Fruit fly (Drosophila melanogaster) whole organism, embryonic: ENCODE data around the gene CARPB.
A peak's percentile ranks its signal among the peaks of the same experiment; 100 is the strongest.

ENCODE experiments used
- Adf1 ChIP-seq: fragments of 200-800 bp; sonication (Bioruptor generic); IDR thresholded peaks from 2 replicates; pipeline ENCODE4 v1.3.6; 2022; ENCODE audit warnings: missing biosample characterization, missing genetic modification characterization
- Antp ChIP-seq: fragments of 200-800 bp; sonication (Bioruptor generic); optimal IDR thresholded peaks from 3 replicates; lab custom pipeline; 2016; ENCODE audit warnings: missing biosample characterization, missing genetic modification characterization
- Atf6 ChIP-seq: fragments of 200-800 bp; sonication (Bioruptor generic); IDR thresholded peaks from 2 replicates; pipeline ENCODE4 v1.3.6; 2022; ENCODE audit warnings: missing biosample characterization, missing genetic modification characterization
- CG10267 ChIP-seq: fragments of 200-800 bp; sonication (Bioruptor generic); optimal IDR thresholded peaks from 2 replicates; lab custom pipeline; 2018; ENCODE audit warnings: missing biosample characterization, mild to moderate bottlenecking, missing genetic modification characterization, moderate library complexity
- CG10565 ChIP-seq: fragments of 200-800 bp; sonication (Bioruptor generic); optimal IDR thresholded peaks from 3 replicates; lab custom pipeline; 2016; ENCODE audit warnings: missing biosample characterization, mild to moderate bottlenecking, missing genetic modification characterization
- CG11085 ChIP-seq: fragments of 200-800 bp; sonication (Bioruptor generic); IDR thresholded peaks from 2 replicates; pipeline ENCODE4 v1.3.6; 2022; ENCODE audit warnings: missing biosample characterization, missing genetic modification characterization
- CG11695 ChIP-seq: fragments of 200-800 bp; sonication (Bioruptor generic); IDR thresholded peaks from 3 replicates; pipeline ENCODE4 v1.3.6; 2022; ENCODE audit warnings: missing biosample characterization, missing genetic modification characterization
- CG12104 ChIP-seq: fragments of 200-800 bp; sonication (Bioruptor generic); optimal IDR thresholded peaks from 3 replicates; lab custom pipeline; 2016; ENCODE audit warnings: missing biosample characterization, missing genetic modification characterization
- CG14014 ChIP-seq: fragments of 200-800 bp; sonication (Bioruptor generic); IDR thresholded peaks from 2 replicates; pipeline ENCODE4 v1.3.6; 2022; ENCODE audit warnings: missing biosample characterization, missing genetic modification characterization
- CG17186 ChIP-seq: fragments of 200-800 bp; sonication (Bioruptor generic); optimal IDR thresholded peaks from 3 replicates; lab custom pipeline; 2017; ENCODE audit warnings: missing biosample characterization, missing genetic modification reagents, missing genetic modification characterization
- CG3065 ChIP-seq: fragments of 200-800 bp; sonication (Bioruptor generic); optimal IDR thresholded peaks from 2 replicates; lab custom pipeline; 2016; ENCODE audit warnings: missing biosample characterization, missing genetic modification characterization
- CG32532 ChIP-seq: fragments of 200-800 bp; sonication (Bioruptor generic); IDR thresholded peaks from 2 replicates; pipeline ENCODE4 v1.3.6; 2022; ENCODE audit warnings: missing biosample characterization, missing genetic modification characterization
- CG32772 ChIP-seq: fragments of 200-800 bp; sonication (Bioruptor generic); IDR thresholded peaks from 2 replicates; pipeline ENCODE4 v1.3.6; 2022; ENCODE audit warnings: missing biosample characterization, missing genetic modification characterization
- CG3281 ChIP-seq: fragments of 200-800 bp; sonication (Bioruptor generic); optimal IDR thresholded peaks from 3 replicates; lab custom pipeline; 2017; ENCODE audit warnings: missing biosample characterization, mild to moderate bottlenecking, missing genetic modification characterization
- CG3995 ChIP-seq: fragments of 200-800 bp; sonication (Bioruptor generic); optimal IDR thresholded peaks from 3 replicates; lab custom pipeline; 2016; ENCODE audit warnings: missing biosample characterization, missing genetic modification characterization
- CG5953 ChIP-seq: fragments of 200-800 bp; sonication (Bioruptor generic); IDR thresholded peaks from 2 replicates; pipeline ENCODE4 v1.3.6; 2022; ENCODE audit warnings: missing biosample characterization, missing genetic modification characterization
- CG6654 ChIP-seq: fragments of 200-800 bp; sonication (Bioruptor generic); optimal IDR thresholded peaks from 2 replicates; lab custom pipeline; 2017; ENCODE audit warnings: missing biosample characterization, mild to moderate bottlenecking, missing genetic modification characterization
- CG6854 ChIP-seq: fragments of 200-800 bp; sonication (Bioruptor generic); optimal IDR thresholded peaks from 3 replicates; lab custom pipeline; 2017; ENCODE audit warnings: missing biosample characterization, mild to moderate bottlenecking, missing genetic modification characterization
- CG7928 ChIP-seq: fragments of 200-800 bp; sonication (Bioruptor generic); optimal IDR thresholded peaks from 2 replicates; lab custom pipeline; 2017; ENCODE audit warnings: missing biosample characterization, mild to moderate bottlenecking, missing genetic modification characterization
- CHES-1-like ChIP-seq: fragments of 200-800 bp; sonication (Bioruptor generic); optimal IDR thresholded peaks from 2 replicates; lab custom pipeline; 2016; ENCODE audit warnings: missing biosample characterization, missing genetic modification characterization
- D19A ChIP-seq: fragments of 200-800 bp; optimal IDR thresholded peaks from 3 replicates; lab custom pipeline; 2019; ENCODE audit warnings: missing biosample characterization, mild to moderate bottlenecking, missing genetic modification characterization, moderate library complexity
- Dref ChIP-seq: fragments of 200-800 bp; sonication (Bioruptor generic); IDR thresholded peaks from 2 replicates; pipeline ENCODE4 v1.3.6; 2022; ENCODE audit warnings: missing biosample characterization, missing genetic modification characterization
- Elba2 ChIP-seq: fragments of 200-800 bp; sonication (Bioruptor generic); optimal IDR thresholded peaks from 3 replicates; lab custom pipeline; 2016; ENCODE audit warnings: missing biosample characterization, missing genetic modification characterization
- H2.0 ChIP-seq: fragments of 200-800 bp; sonication (Bioruptor generic); IDR thresholded peaks from 2 replicates; pipeline ENCODE4 v1.3.6; 2022; ENCODE audit warnings: missing biosample characterization, missing genetic modification characterization
- HmgD ChIP-seq: fragments of 200-800 bp; sonication (Bioruptor generic); optimal IDR thresholded peaks from 3 replicates; lab custom pipeline; 2016; ENCODE audit warnings: missing biosample characterization, missing genetic modification characterization
- Hr39 ChIP-seq: fragments of >200 bp; optimal IDR thresholded peaks from 2 replicates; lab custom pipeline; 2017
- Hsf ChIP-seq: fragments of 200-800 bp; sonication (Bioruptor generic); optimal IDR thresholded peaks from 3 replicates; lab custom pipeline; 2016; ENCODE audit warnings: missing biosample characterization, missing genetic modification characterization
- Lhr ChIP-seq: fragments of 200-800 bp; sonication (Bioruptor generic); optimal IDR thresholded peaks from 3 replicates; lab custom pipeline; 2017; ENCODE audit warnings: mild to moderate bottlenecking, missing biosample characterization, missing genetic modification reagents, missing genetic modification characterization
- Mad ChIP-seq: fragments of 200-800 bp; sonication (Bioruptor generic); optimal IDR thresholded peaks from 2 replicates; lab custom pipeline; 2016; ENCODE audit warnings: missing biosample characterization, missing genetic modification characterization
- Myb ChIP-seq: fragments of 200-800 bp; sonication (Bioruptor generic); optimal IDR thresholded peaks from 2 replicates; lab custom pipeline; 2016; ENCODE audit warnings: missing biosample characterization, missing genetic modification characterization
- Oli ChIP-seq: fragments of 200-800 bp; sonication (Bioruptor generic); optimal IDR thresholded peaks from 2 replicates; lab custom pipeline; 2018; ENCODE audit warnings: missing biosample characterization, mild to moderate bottlenecking, missing genetic modification characterization, moderate library complexity
- ase ChIP-seq: fragments of 200-800 bp; sonication (Bioruptor generic); IDR thresholded peaks from 3 replicates; pipeline ENCODE4 v1.3.6; 2022; ENCODE audit warnings: missing biosample characterization, missing genetic modification characterization
- ato ChIP-seq: fragments of 200-800 bp; sonication (Bioruptor generic); IDR thresholded peaks from 2 replicates; pipeline ENCODE4 v1.3.6; 2022; ENCODE audit warnings: missing biosample characterization, missing genetic modification characterization; ENCODE audit not compliant: partially characterized antibody
- chif ChIP-seq, 2 experiments: fragments of 200-800 bp; sonication (Bioruptor generic); optimal IDR thresholded peaks; 3 replicates each; lab custom pipeline; 2016; ENCODE audit warnings: missing biosample characterization in 2 of 2, missing genetic modification characterization in 2 of 2
- crol ChIP-seq: fragments of 200-800 bp; sonication (Bioruptor generic); IDR thresholded peaks from 2 replicates; pipeline ENCODE4 v1.3.6; 2022; ENCODE audit warnings: missing biosample characterization, missing genetic modification characterization
- cwo ChIP-seq: fragments of 200-800 bp; sonication (Bioruptor generic); optimal IDR thresholded peaks from 3 replicates; lab custom pipeline; 2017; ENCODE audit warnings: missing biosample characterization, missing genetic modification characterization, mild to moderate bottlenecking, moderate library complexity, missing genetic modification reagents
- disco-r ChIP-seq: fragments of 200-800 bp; sonication (Bioruptor generic); optimal IDR thresholded peaks from 2 replicates; lab custom pipeline; 2016; ENCODE audit warnings: missing biosample characterization, missing genetic modification characterization
- dmrt11E ChIP-seq: fragments of 200-800 bp; sonication (Bioruptor generic); optimal IDR thresholded peaks from 3 replicates; lab custom pipeline; 2018; ENCODE audit warnings: missing biosample characterization, mild to moderate bottlenecking, missing genetic modification characterization, moderate library complexity
- eve ChIP-seq, 2 experiments: fragments of >200 bp; optimal IDR thresholded peaks; 2 replicates each; lab custom pipeline; 2017; ENCODE audit warnings: missing biosample characterization in 2 of 2, missing genetic modification characterization in 2 of 2
- lilli ChIP-seq: fragments of 200-800 bp; sonication (Bioruptor generic); optimal IDR thresholded peaks from 3 replicates; lab custom pipeline; 2016; ENCODE audit warnings: missing biosample characterization, missing genetic modification characterization
- mirr ChIP-seq: fragments of 200-800 bp; sonication (Bioruptor generic); optimal IDR thresholded peaks from 3 replicates; lab custom pipeline; 2018; ENCODE audit warnings: missing biosample characterization, mild to moderate bottlenecking, missing genetic modification characterization
- org-1 ChIP-seq: fragments of 200-800 bp; sonication (Bioruptor generic); optimal IDR thresholded peaks from 2 replicates; lab custom pipeline; 2017; ENCODE audit warnings: missing biosample characterization, missing genetic modification characterization
- pros ChIP-seq: fragments of 200-800 bp; sonication (Bioruptor generic); optimal IDR thresholded peaks from 3 replicates; lab custom pipeline; 2019; ENCODE audit warnings: missing biosample characterization, mild to moderate bottlenecking, missing genetic modification characterization, moderate library complexity
- pzg ChIP-seq: fragments of 200-800 bp; sonication (Bioruptor generic); optimal IDR thresholded peaks from 3 replicates; lab custom pipeline; 2018; ENCODE audit warnings: missing biosample characterization, mild to moderate bottlenecking, missing genetic modification characterization, moderate library complexity
- schlank ChIP-seq: fragments of 200-800 bp; sonication (Bioruptor generic); optimal IDR thresholded peaks from 2 replicates; lab custom pipeline; 2018; ENCODE audit warnings: missing biosample characterization, mild to moderate bottlenecking, missing genetic modification characterization
- scrt ChIP-seq: fragments of 200-800 bp; sonication (Bioruptor generic); optimal IDR thresholded peaks from 2 replicates; lab custom pipeline; 2018; ENCODE audit warnings: missing biosample characterization, mild to moderate bottlenecking, missing genetic modification characterization, moderate library complexity
- sim ChIP-seq: fragments of 200-800 bp; sonication (Bioruptor generic); IDR thresholded peaks from 2 replicates; pipeline ENCODE4 v1.3.6; 2022; ENCODE audit warnings: missing biosample characterization, missing genetic modification characterization
- sima ChIP-seq: fragments of 200-800 bp; sonication (Bioruptor generic); optimal IDR thresholded peaks from 2 replicates; lab custom pipeline; 2016; ENCODE audit warnings: missing biosample characterization, missing genetic modification characterization
- slbo ChIP-seq: fragments of 200-800 bp; sonication (Bioruptor generic); IDR thresholded peaks from 2 replicates; pipeline ENCODE4 v1.3.6; 2022; ENCODE audit warnings: missing biosample characterization, missing genetic modification characterization
- sqz ChIP-seq: fragments of 200-800 bp; sonication (Bioruptor generic); optimal IDR thresholded peaks from 3 replicates; lab custom pipeline; 2018; ENCODE audit warnings: missing biosample characterization, mild to moderate bottlenecking, missing genetic modification characterization
- tin ChIP-seq: fragments of 200-800 bp; sonication (Bioruptor generic); optimal IDR thresholded peaks from 3 replicates; lab custom pipeline; 2016; ENCODE audit warnings: missing biosample characterization, missing genetic modification characterization
- tll ChIP-seq, 2 experiments: fragments of 200-800 bp in 1 of 2; fragments of >200 bp in 1 of 2; sonication (Bioruptor generic) in 1 of 2; optimal IDR thresholded peaks; 2 replicates each; lab custom pipeline; 2017 to 2019; ENCODE audit warnings: missing biosample characterization in 2 of 2, missing genetic modification characterization in 2 of 2, mild to moderate bottlenecking in 1 of 2, moderate library complexity in 1 of 2

The CARPB gene

DNA sequence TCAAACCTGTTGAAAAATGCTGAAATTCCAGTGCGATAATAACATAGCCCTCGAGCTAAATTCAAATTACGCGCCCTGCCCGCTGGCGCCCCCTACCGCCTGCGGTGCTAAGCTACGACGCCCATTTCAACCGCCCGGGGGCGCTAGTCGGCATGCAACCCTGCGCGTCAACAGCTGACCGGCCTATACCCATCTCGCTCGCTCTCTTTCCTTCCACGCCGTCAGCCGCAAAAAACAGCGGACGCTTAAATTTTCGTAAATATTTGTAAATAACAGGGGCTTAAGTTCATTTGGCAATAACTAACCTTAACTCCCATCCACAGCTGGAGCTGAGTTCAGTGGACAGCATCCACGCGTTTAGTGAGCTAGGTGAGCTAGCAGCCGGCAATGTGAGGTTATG, 4.5 kb upstream of the CARPB start, which contains the start of gene CG1354 (continued):
- peak; percentile 24 for TF ChIP-seq mirr (GFP tag; lab: Kevin White, UChicago)
- TF ChIP-seq ase (GFP tag; lab: Robert Waterston, UW) = peak; percentile 66; the same call in 2 of the 3 replicates
- TF ChIP-seq sim = no peak
- TF ChIP-seq pzg = peak; percentile 91
- peak; percentile 92 for TF ChIP-seq CG32532 (GFP tag; lab: Robert Waterston, UW)
- peak; percentile 87 for TF ChIP-seq slbo (GFP tag; lab: Robert Waterston, UW)
- TF ChIP-seq CG3995 = no peak
- TF ChIP-seq D19A (tag; lab: Kevin White, UChicago) = peak; percentile 7
- TF ChIP-seq eve (GFP tag; optimal IDR thresholded peaks at IDR 0.05; lab: Kevin White, UChicago) = no peak
- peak; percentile 56 for TF ChIP-seq disco-r (GFP tag; lab: Kevin White, UChicago)
- no peak for TF ChIP-seq CG12104
- TF ChIP-seq CG10267 (tag; lab: Kevin White, UChicago) = peak; percentile 69
- peak; percentile 57 to 81 for TF ChIP-seq chif (GFP tag; optimal IDR thresholded peaks at IDR 0.05; lab: Kevin White, UChicago)
- peak; percentile 58; the same call in 1 of the 2 replicates for TF ChIP-seq CG11085 (GFP tag; lab: Robert Waterston, UW)
- no peak for TF ChIP-seq pros (GFP tag; lab: Kevin White, UChicago)
- TF ChIP-seq CG7928 (GFP tag; lab: Kevin White, UChicago) = peak; percentile 61
- peak; percentile 57; the same call in 1 of the 2 replicates for TF ChIP-seq CG5953 (GFP tag; lab: Robert Waterston, UW)
- TF ChIP-seq scrt (GFP tag; lab: Kevin White, UChicago) = peak; percentile 41
- TF ChIP-seq lilli (GFP tag; lab: Kevin White, UChicago) = peak; percentile 67
- TF ChIP-seq crol = no peak
- TF ChIP-seq HmgD (GFP tag; lab: Kevin White, UChicago) = peak; percentile 82
- TF ChIP-seq Adf1 (GFP tag; lab: Robert Waterston, UW) = peak; percentile 42
- peak; percentile 79 for TF ChIP-seq Antp
- TF ChIP-seq CG6854 = peak; percentile 7
- TF ChIP-seq CG11695 (GFP tag; lab: Robert Waterston, UW) = 0 out of 3 replicates have a peak, but pooled peaks have one; percentile 32
- no peak for TF ChIP-seq Elba2 (GFP tag; lab: Kevin White, UChicago)
- no peak for TF ChIP-seq cwo
- TF ChIP-seq CG10565 (GFP tag; lab: Kevin White, UChicago) = no peak
- TF ChIP-seq CG3065 = peak; percentile 40
- peak; percentile 63 for TF ChIP-seq Myb (GFP tag; lab: Kevin White, UChicago)
- peak; percentile 87 for TF ChIP-seq Lhr
- peak; percentile 52 for TF ChIP-seq Mad
- peak; percentile 75 for TF ChIP-seq tin (GFP tag; lab: Kevin White, UChicago)
- TF ChIP-seq tll (GFP tag; optimal IDR thresholded peaks at IDR 0.05; lab: Kevin White, UChicago) = peak in 1 of 2 experiments; percentile 21
- peak; percentile 84 for TF ChIP-seq CHES-1-like (GFP tag; lab: Kevin White, UChicago)
- peak; percentile 18 for TF ChIP-seq org-1
- TF ChIP-seq CG17186 (GFP tag; lab: Kevin White, UChicago) = peak; percentile 84
- TF ChIP-seq Hr39 = no peak
- peak; percentile 9 for TF ChIP-seq dmrt11E (tag; lab: Kevin White, UChicago)
- peak; percentile 14 for TF ChIP-seq sima (GFP tag; lab: Kevin White, UChicago)
- TF ChIP-seq Atf6 (GFP tag; lab: Robert Waterston, UW) = peak; percentile 38; the same call in 1 of the 2 replicates
- TF ChIP-seq sqz (GFP tag; lab: Kevin White, UChicago) = peak; percentile 30
- peak; percentile 79 for TF ChIP-seq Hsf (GFP tag; lab: Kevin White, UChicago)
- peak; percentile 28 for TF ChIP-seq Oli (tag; lab: Kevin White, UChicago)
- TF ChIP-seq ato = peak; percentile 70
- TF ChIP-seq CG6654 (GFP tag; lab: Kevin White, UChicago) = no peak
- TF ChIP-seq H2.0 (GFP tag; lab: Robert Waterston, UW) = peak; percentile 49
- TF ChIP-seq Dref (GFP tag; lab: Robert Waterston, UW) = peak; percentile 58
- TF ChIP-seq CG32772 = peak; percentile 64
- TF ChIP-seq CG14014 (GFP tag; lab: Robert Waterston, UW) = peak; percentile 75
- TF ChIP-seq schlank (tag; lab: Kevin White, UChicago) = peak; percentile 25
- TF ChIP-seq CG3281 (GFP tag; lab: Kevin White, UChicago) = no peak
